Worm (Caenorhabditis elegans) whole organism, late embryonic: ENCODE data around the gene B0432.7.

Experiments used
- ets-4 ChIP-seq: sonication (generic microtip); optimal IDR thresholded peaks from 2 replicates; lab custom pipeline; 2016; ENCODE audit warnings: missing genetic modification characterization, missing compliant biosample characterization
- hlh-13 ChIP-seq: fragments of 200-800 bp; sonication (Bioruptor generic); optimal IDR thresholded peaks from 2 replicates; lab custom pipeline; 2018; ENCODE audit warnings: mild to moderate bottlenecking, missing genetic modification characterization, missing compliant biosample characterization
- hlh-30 ChIP-seq: sonication (generic microtip); optimal IDR thresholded peaks from 2 replicates; lab custom pipeline; 2017; ENCODE audit warnings: antibody characterized with exemption, missing genetic modification characterization, missing compliant biosample characterization; ENCODE audit not compliant: insufficient read depth
- lin-11 ChIP-seq: fragments of 200-800 bp; sonication (Bioruptor generic); optimal IDR thresholded peaks from 2 replicates; lab custom pipeline; 2018; ENCODE audit warnings: mild to moderate bottlenecking, missing genetic modification characterization, missing compliant biosample characterization
- nhr-11 ChIP-seq: fragments of 150-350 bp; optimal IDR thresholded peaks from 2 replicates; lab custom pipeline; 2014; ENCODE audit warnings: missing biosample characterization, missing genetic modification characterization
- npax-4 ChIP-seq: sonication (generic microtip); optimal IDR thresholded peaks from 2 replicates; lab custom pipeline; 2016; ENCODE audit warnings: missing genetic modification characterization, missing compliant biosample characterization
- pqm-1 ChIP-seq: sonication (generic microtip); optimal IDR thresholded peaks from 2 replicates; lab custom pipeline; 2016; ENCODE audit warnings: missing genetic modification characterization, missing compliant biosample characterization
- syd-9 ChIP-seq: sonication (generic microtip); optimal IDR thresholded peaks from 2 replicates; lab custom pipeline; 2016; ENCODE audit warnings: mild to moderate bottlenecking, missing genetic modification characterization, moderate library complexity, missing compliant biosample characterization
- unc-86 ChIP-seq: sonication (generic microtip); optimal IDR thresholded peaks from 2 replicates; lab custom pipeline; 2016; ENCODE audit warnings: missing genetic modification characterization, missing compliant biosample characterization

DNA sequence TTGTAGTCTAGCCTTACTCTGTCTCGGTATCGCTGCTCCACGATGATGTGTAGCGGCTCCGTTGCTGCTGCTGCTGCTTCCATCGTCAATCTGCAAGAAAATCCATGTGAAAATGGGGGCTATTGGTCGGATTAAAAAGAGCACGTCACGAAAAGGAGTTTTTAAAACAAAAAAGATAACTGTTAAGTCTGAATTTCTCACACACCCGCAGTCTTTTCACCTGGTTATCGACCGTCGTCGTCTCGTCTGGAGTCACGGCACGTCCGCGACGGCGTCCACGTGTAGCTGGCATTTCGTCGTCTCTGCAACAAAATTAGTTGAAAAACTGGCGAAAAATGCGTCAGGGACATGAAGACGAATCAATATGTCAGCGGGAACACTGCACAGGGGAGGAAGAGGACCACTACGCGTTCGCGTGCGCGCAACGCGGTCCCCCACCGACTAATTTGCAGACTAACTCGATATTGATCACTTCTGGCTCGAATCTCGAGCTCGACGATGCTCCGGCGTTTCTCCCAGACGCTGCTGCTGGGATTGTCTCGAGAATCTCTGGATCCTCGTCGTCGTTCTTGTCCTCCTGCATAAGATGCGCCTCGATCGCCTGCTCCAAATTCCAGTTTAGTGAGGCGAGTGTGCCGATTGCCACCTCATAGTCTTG lies 53.8 kb downstream of the B0432.7 start:
- TF ChIP-seq hlh-13 (no peak), lin-11 (tag; lab: Kevin White, UChicago) (no peak), nhr-11 (tag; lab: Kevin White, UChicago) (no peak), unc-86 (tag; lab: Kevin White, UChicago) (no peak), npax-4 (tag; lab: Kevin White, UChicago) (no peak), ets-4 (tag; lab: Kevin White, UChicago) (no peak), hlh-30 (tag; lab: Kevin White, UChicago) (no peak), syd-9 (tag; lab: Kevin White, UChicago) (no peak), pqm-1 (tag; lab: Kevin White, UChicago) (no peak)
